Fruit fly (Drosophila melanogaster) whole organism, embryonic: ENCODE measurements around the gene spg.

ENCODE experiments used
- Adf1 ChIP-seq: fragments of 200-800 bp; sonication (Bioruptor generic); IDR thresholded peaks from 2 replicates; pipeline ENCODE4 v1.3.6; 2022; ENCODE audit warnings: missing biosample characterization, missing genetic modification characterization
- Bgb ChIP-seq: fragments of 200-800 bp; sonication (Bioruptor generic); IDR thresholded peaks from 2 replicates; pipeline ENCODE4 v1.3.6; 2022; ENCODE audit warnings: missing biosample characterization, missing genetic modification characterization; ENCODE audit not compliant: partially characterized antibody
- BtbVII ChIP-seq: fragments of 200-800 bp; sonication (Bioruptor generic); optimal IDR thresholded peaks from 3 replicates; lab custom pipeline; 2017; ENCODE audit warnings: missing biosample characterization, mild to moderate bottlenecking, missing genetic modification characterization
- CG10274 ChIP-seq: fragments of 200-800 bp; sonication (Bioruptor generic); optimal IDR thresholded peaks from 3 replicates; lab custom pipeline; 2017; ENCODE audit warnings: missing biosample characterization, mild to moderate bottlenecking, missing genetic modification characterization
- CG11093 ChIP-seq: fragments of 200-800 bp; sonication (Bioruptor generic); IDR thresholded peaks from 3 replicates; pipeline ENCODE4 v1.3.6; 2022; ENCODE audit warnings: missing biosample characterization, missing genetic modification characterization
- CG14014 ChIP-seq: fragments of 200-800 bp; sonication (Bioruptor generic); IDR thresholded peaks from 2 replicates; pipeline ENCODE4 v1.3.6; 2022; ENCODE audit warnings: missing biosample characterization, missing genetic modification characterization
- CG15514 ChIP-seq: fragments of 200-800 bp; sonication (Bioruptor generic); optimal IDR thresholded peaks from 3 replicates; lab custom pipeline; 2017; ENCODE audit warnings: missing biosample characterization, missing genetic modification characterization, mild to moderate bottlenecking, moderate library complexity, missing genetic modification reagents
- CG17186 ChIP-seq: fragments of 200-800 bp; sonication (Bioruptor generic); optimal IDR thresholded peaks from 3 replicates; lab custom pipeline; 2017; ENCODE audit warnings: missing biosample characterization, missing genetic modification reagents, missing genetic modification characterization
- CG31388 ChIP-seq: fragments of 200-800 bp; sonication (Bioruptor generic); optimal IDR thresholded peaks from 2 replicates; lab custom pipeline; 2016; ENCODE audit warnings: missing biosample characterization, missing genetic modification characterization
- CG32532 ChIP-seq: fragments of 200-800 bp; sonication (Bioruptor generic); IDR thresholded peaks from 2 replicates; pipeline ENCODE4 v1.3.6; 2022; ENCODE audit warnings: missing biosample characterization, missing genetic modification characterization
- CG3281 ChIP-seq: fragments of 200-800 bp; sonication (Bioruptor generic); optimal IDR thresholded peaks from 3 replicates; lab custom pipeline; 2017; ENCODE audit warnings: missing biosample characterization, mild to moderate bottlenecking, missing genetic modification characterization
- CG42726 ChIP-seq: fragments of 200-800 bp; sonication (Bioruptor generic); IDR thresholded peaks from 2 replicates; pipeline ENCODE4 v1.3.6; 2022; ENCODE audit warnings: missing biosample characterization, missing genetic modification characterization; ENCODE audit not compliant: partially characterized antibody
- CG5180 ChIP-seq: fragments of 200-800 bp; sonication (Bioruptor generic); optimal IDR thresholded peaks from 3 replicates; lab custom pipeline; 2017; ENCODE audit warnings: missing biosample characterization, missing genetic modification characterization, mild to moderate bottlenecking, moderate library complexity, missing genetic modification reagents
- CG6175 ChIP-seq: fragments of 200-800 bp; sonication (Bioruptor generic); IDR thresholded peaks from 3 replicates; pipeline ENCODE4 v1.3.6; 2022; ENCODE audit warnings: missing biosample characterization, missing genetic modification characterization
- CG6254 ChIP-seq: fragments of 200-800 bp; sonication (Bioruptor generic); optimal IDR thresholded peaks from 3 replicates; lab custom pipeline; 2017; ENCODE audit warnings: mild to moderate bottlenecking, missing biosample characterization, missing genetic modification reagents, missing genetic modification characterization
- CG7839 ChIP-seq: fragments of 200-800 bp; sonication (Bioruptor generic); optimal IDR thresholded peaks from 3 replicates; lab custom pipeline; 2018; ENCODE audit warnings: missing biosample characterization, mild to moderate bottlenecking, missing genetic modification characterization, moderate library complexity
- CG8478 ChIP-seq: fragments of >200 bp; optimal IDR thresholded peaks from 2 replicates; lab custom pipeline; 2018
- CG9727 ChIP-seq: fragments of 200-800 bp; sonication (Bioruptor generic); optimal IDR thresholded peaks from 3 replicates; lab custom pipeline; 2017; ENCODE audit warnings: missing biosample characterization, mild to moderate bottlenecking, missing genetic modification characterization
- Deaf1 ChIP-seq: fragments of 200-800 bp; optimal IDR thresholded peaks from 3 replicates; lab custom pipeline; 2019; ENCODE audit warnings: missing biosample characterization, mild to moderate bottlenecking, missing genetic modification characterization, moderate library complexity
- Dip3 ChIP-seq: fragments of 200-800 bp; sonication (Bioruptor generic); optimal IDR thresholded peaks from 3 replicates; lab custom pipeline; 2016; ENCODE audit warnings: missing biosample characterization, missing genetic modification characterization
- Dll ChIP-seq: fragments of 200-800 bp; sonication (Bioruptor generic); IDR thresholded peaks from 4 replicates; pipeline ENCODE4 v1.3.6; 2022; ENCODE audit warnings: missing biosample characterization, missing genetic modification characterization; ENCODE audit not compliant: partially characterized antibody
- Fer2 ChIP-seq: fragments of 200-800 bp; sonication (Bioruptor generic); optimal IDR thresholded peaks from 2 replicates; lab custom pipeline; 2018; ENCODE audit warnings: missing biosample characterization, mild to moderate bottlenecking, missing genetic modification characterization, moderate library complexity
- Med ChIP-seq: fragments of 200-800 bp; sonication (Bioruptor generic); peaks from one replicate; lab custom pipeline; 2016; ENCODE audit warnings: missing biosample characterization, missing genetic modification characterization, mild to moderate bottlenecking, inconsistent platforms, moderate library complexity
- Myb ChIP-seq: fragments of 200-800 bp; sonication (Bioruptor generic); optimal IDR thresholded peaks from 2 replicates; lab custom pipeline; 2016; ENCODE audit warnings: missing biosample characterization, missing genetic modification characterization
- NfI ChIP-seq: fragments of 200-800 bp; sonication (Bioruptor generic); optimal IDR thresholded peaks from 3 replicates; lab custom pipeline; 2018; ENCODE audit warnings: missing biosample characterization, mild to moderate bottlenecking, missing genetic modification characterization, moderate library complexity
- Sox102F ChIP-seq: fragments of 200-800 bp; sonication (Bioruptor generic); optimal IDR thresholded peaks from 2 replicates; lab custom pipeline; 2018; ENCODE audit warnings: missing biosample characterization, mild to moderate bottlenecking, missing genetic modification characterization, moderate library complexity
- Usf ChIP-seq: fragments of 200-800 bp; sonication (Bioruptor generic); optimal IDR thresholded peaks from 2 replicates; lab custom pipeline; 2017; ENCODE audit warnings: missing genotype, missing biosample characterization, missing genetic modification characterization
- amos ChIP-seq: fragments of 200-800 bp; sonication (Bioruptor generic); IDR thresholded peaks from 2 replicates; pipeline ENCODE4 v1.3.6; 2022; ENCODE audit warnings: missing biosample characterization, missing genetic modification characterization; ENCODE audit not compliant: partially characterized antibody
- bbx ChIP-seq: fragments of 200-800 bp; sonication (Bioruptor generic); IDR thresholded peaks from 2 replicates; pipeline ENCODE4 v1.3.6; 2022; ENCODE audit warnings: missing biosample characterization, missing genetic modification characterization; ENCODE audit not compliant: partially characterized antibody
- chinmo ChIP-seq: fragments of 200-800 bp; sonication (Bioruptor generic); IDR thresholded peaks from 4 replicates; pipeline ENCODE4 v1.3.6; 2022; ENCODE audit warnings: missing biosample characterization, missing genetic modification characterization; ENCODE audit not compliant: partially characterized antibody
- chm ChIP-seq: fragments of 200-800 bp; sonication (Bioruptor generic); IDR thresholded peaks from 2 replicates; pipeline ENCODE4 v1.3.6; 2022; ENCODE audit warnings: missing biosample characterization, missing genetic modification characterization
- ci ChIP-seq: fragments of 200-800 bp; sonication (Bioruptor generic); IDR thresholded peaks from 3 replicates; pipeline ENCODE4 v1.3.6; 2022; ENCODE audit warnings: missing biosample characterization, missing genetic modification characterization
- disco-r ChIP-seq: fragments of 200-800 bp; sonication (Bioruptor generic); optimal IDR thresholded peaks from 2 replicates; lab custom pipeline; 2016; ENCODE audit warnings: missing biosample characterization, missing genetic modification characterization
- dmrt11E ChIP-seq: fragments of 200-800 bp; sonication (Bioruptor generic); optimal IDR thresholded peaks from 3 replicates; lab custom pipeline; 2018; ENCODE audit warnings: missing biosample characterization, mild to moderate bottlenecking, missing genetic modification characterization, moderate library complexity
- hkb ChIP-seq, 2 experiments: fragments of 200-800 bp in 1 of 2; fragments of >200 bp in 1 of 2; sonication (Bioruptor generic) in 1 of 2; IDR thresholded peaks in 1 of 2; optimal IDR thresholded peaks in 1 of 2; 2 replicates each; pipeline versions ENCODE4 v1.3.6 to Lab custom; 2017 to 2022; ENCODE audit warnings: missing biosample characterization in 1 of 2, missing genetic modification characterization in 1 of 2
- hth ChIP-seq: fragments of >200 bp; optimal IDR thresholded peaks from 2 replicates; lab custom pipeline; 2017; ENCODE audit warnings: inconsistent platforms
- inv ChIP-seq: fragments of 200-800 bp; sonication (Bioruptor generic); IDR thresholded peaks from 2 replicates; pipeline ENCODE4 v1.3.6; 2022; ENCODE audit warnings: missing biosample characterization, missing genetic modification characterization; ENCODE audit not compliant: partially characterized antibody
- jigr1 ChIP-seq: fragments of 200-800 bp; sonication (Bioruptor generic); IDR thresholded peaks from 3 replicates; pipeline ENCODE4 v1.3.6; 2022; ENCODE audit warnings: missing biosample characterization, missing genetic modification characterization
- mam ChIP-seq: fragments of 200-800 bp; sonication (Bioruptor generic); optimal IDR thresholded peaks from 3 replicates; lab custom pipeline; 2016; ENCODE audit warnings: missing biosample characterization, missing genetic modification characterization
- nerfin-2 ChIP-seq: fragments of 200-800 bp; sonication (Bioruptor generic); IDR thresholded peaks from 2 replicates; pipeline ENCODE4 v1.3.6; 2022; ENCODE audit warnings: missing biosample characterization, missing genetic modification characterization; ENCODE audit not compliant: partially characterized antibody
- nom ChIP-seq: fragments of 200-800 bp; sonication (Bioruptor generic); optimal IDR thresholded peaks from 2 replicates; lab custom pipeline; 2017; ENCODE audit warnings: missing biosample characterization, missing genetic modification characterization, mild to moderate bottlenecking, moderate library complexity, missing genetic modification reagents
- odd ChIP-seq: fragments of 200-800 bp; sonication (Bioruptor generic); optimal IDR thresholded peaks from 2 replicates; lab custom pipeline; 2017; ENCODE audit warnings: missing biosample characterization, mild to moderate bottlenecking, missing genetic modification characterization
- sens ChIP-seq: fragments of 200-800 bp; sonication (Bioruptor generic); peaks from one replicate; lab custom pipeline; 2016; ENCODE audit warnings: missing biosample characterization, missing genetic modification characterization
- sima ChIP-seq: fragments of 200-800 bp; sonication (Bioruptor generic); optimal IDR thresholded peaks from 2 replicates; lab custom pipeline; 2016; ENCODE audit warnings: missing biosample characterization, missing genetic modification characterization
- slbo ChIP-seq: fragments of 200-800 bp; sonication (Bioruptor generic); IDR thresholded peaks from 2 replicates; pipeline ENCODE4 v1.3.6; 2022; ENCODE audit warnings: missing biosample characterization, missing genetic modification characterization
- unpg ChIP-seq: fragments of 200-800 bp; sonication (Bioruptor generic); optimal IDR thresholded peaks from 3 replicates; lab custom pipeline; 2018; ENCODE audit warnings: missing biosample characterization, mild to moderate bottlenecking, missing genetic modification characterization, moderate library complexity
- vvl ChIP-seq: fragments of 200-800 bp; sonication (Bioruptor generic); IDR thresholded peaks from 2 replicates; pipeline ENCODE4 v1.3.6; 2022; ENCODE audit warnings: missing biosample characterization, missing genetic modification characterization
- zfh1 ChIP-seq: fragments of 200-800 bp; sonication (Bioruptor generic); IDR thresholded peaks from 3 replicates; pipeline ENCODE4 v1.3.6; 2022; ENCODE audit warnings: missing biosample characterization, missing genetic modification characterization

Gene spg

DNA sequence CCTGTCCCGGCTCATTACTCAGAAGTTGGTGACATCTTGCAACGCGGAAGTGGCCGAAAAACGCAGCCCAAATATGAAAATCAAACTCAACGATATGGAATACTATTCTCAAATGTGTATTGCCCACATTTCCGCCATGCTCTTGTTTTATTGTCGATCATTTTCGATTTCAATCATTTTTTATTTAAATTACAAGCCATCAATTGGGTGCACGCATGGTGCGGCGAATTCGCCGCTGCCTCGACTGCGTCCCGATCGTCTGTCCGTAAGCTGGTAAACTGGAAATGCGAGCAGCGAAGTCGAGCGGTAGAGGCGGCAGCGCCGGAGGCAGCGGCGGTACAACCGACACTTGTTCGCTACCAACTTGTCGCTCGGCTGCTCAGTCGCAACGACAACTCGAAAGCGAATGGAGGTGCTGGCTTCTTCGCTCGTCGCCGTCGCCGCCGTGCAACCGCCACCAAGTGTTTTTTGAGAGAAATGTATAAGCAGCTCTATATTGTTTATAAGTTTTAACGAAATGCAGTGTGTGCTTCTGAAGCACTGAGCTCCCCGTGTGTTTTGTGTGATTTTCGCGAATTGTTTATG lies 46.5 kb downstream of the spg start:
- TF ChIP-seq vvl, result peak; percentile 35; the same call in 1 of the 2 replicates
- peak; percentile 11 for TF ChIP-seq CG15514 (GFP tag; lab: Kevin White, UChicago)
- no peak for TF ChIP-seq disco-r
- 0 out of 2 replicates have a peak, but pooled peaks have one; percentile 30 for TF ChIP-seq CG32532 (GFP tag; lab: Robert Waterston, UW)
- TF ChIP-seq Myb (GFP tag; lab: Kevin White, UChicago), result no peak
- TF ChIP-seq Bgb (GFP tag; lab: Robert Waterston, UW), result peak; percentile 27; the same call in 1 of the 2 replicates
- TF ChIP-seq slbo, result 0 out of 2 replicates have a peak, but pooled peaks have one; percentile 5
- no peak for TF ChIP-seq Usf (GFP tag; lab: Kevin White, UChicago)
- 0 out of 4 replicates have a peak, but pooled peaks have one; percentile 36 for TF ChIP-seq Dll (GFP tag; lab: Robert Waterston, UW)
- TF ChIP-seq nom, result peak; percentile 45
- no peak for TF ChIP-seq CG9727 (GFP tag; lab: Kevin White, UChicago)
- TF ChIP-seq Fer2, result no peak
- peak; percentile 100 for TF ChIP-seq CG5180 (GFP tag; lab: Kevin White, UChicago)
- no peak for TF ChIP-seq Sox102F (GFP tag; lab: Kevin White, UChicago)
- peak; percentile 18; the same call in 1 of the 2 replicates for TF ChIP-seq CG14014 (GFP tag; lab: Robert Waterston, UW)
- TF ChIP-seq nerfin-2 (GFP tag; lab: Robert Waterston, UW), result 0 out of 2 replicates have a peak, but pooled peaks have one; percentile 21
- TF ChIP-seq CG8478 (lab: Kevin White, UChicago), result no peak
- peak; percentile 80 for TF ChIP-seq Deaf1
- TF ChIP-seq hth (lab: Kevin White, UChicago), result no peak
- TF ChIP-seq Dip3 (GFP tag; lab: Kevin White, UChicago), result no peak
- no peak for TF ChIP-seq CG6254 (GFP tag; lab: Kevin White, UChicago)
- peak; percentile 48; the same call in 1 of the 3 replicates for TF ChIP-seq CG6175 (GFP tag; lab: Robert Waterston, UW)
- TF ChIP-seq CG10274 (GFP tag; lab: Kevin White, UChicago), result peak; percentile 37
- no peak for TF ChIP-seq CG31388
- TF ChIP-seq unpg (GFP tag; lab: Kevin White, UChicago), result no peak
- peak; percentile 52 for TF ChIP-seq sens (GFP tag; lab: Kevin White, UChicago)
- no peak for TF ChIP-seq inv (GFP tag; lab: Robert Waterston, UW)
- no peak for TF ChIP-seq CG11093 (GFP tag; lab: Robert Waterston, UW)
- no peak for TF ChIP-seq CG3281
- peak; percentile 92 for TF ChIP-seq Adf1 (GFP tag; lab: Robert Waterston, UW)
- TF ChIP-seq bbx (GFP tag; lab: Robert Waterston, UW), result peak; percentile 54
- peak; percentile 9 for TF ChIP-seq CG7839 (tag; lab: Kevin White, UChicago)
- no peak for TF ChIP-seq CG17186 (GFP tag; lab: Kevin White, UChicago)
- no peak for TF ChIP-seq BtbVII (GFP tag; lab: Kevin White, UChicago)
- peak; percentile 5 for TF ChIP-seq mam
- TF ChIP-seq CG42726 (GFP tag; lab: Robert Waterston, UW), result 0 out of 2 replicates have a peak, but pooled peaks have one; percentile 22
- TF ChIP-seq Med (GFP tag; lab: Kevin White, UChicago), result peak; percentile 74
- peak; percentile 24; the same call in 1 of the 3 replicates for TF ChIP-seq zfh1
- TF ChIP-seq NfI (GFP tag; lab: Kevin White, UChicago), result no peak
- TF ChIP-seq ci (GFP tag; lab: Robert Waterston, UW), result peak; percentile 53; the same call in 2 of the 3 replicates
- peak; percentile 70; the same call in 2 of the 4 replicates for TF ChIP-seq chinmo (GFP tag; lab: Robert Waterston, UW)
- TF ChIP-seq jigr1 (GFP tag; lab: Robert Waterston, UW), result no peak
- TF ChIP-seq sima, result no peak
- TF ChIP-seq amos (GFP tag; lab: Robert Waterston, UW), result peak; percentile 29; the same call in 1 of the 2 replicates
- no peak for TF ChIP-seq dmrt11E (tag; lab: Kevin White, UChicago)
- peak; percentile 10 for TF ChIP-seq odd (GFP tag; lab: Kevin White, UChicago)
- peak; percentile 68 for TF ChIP-seq chm (GFP tag; lab: Robert Waterston, UW)
- no peak for TF ChIP-seq hkb (optimal IDR thresholded peaks at IDR 0.05; lab: Kevin White, UChicago)
- peak; percentile 35; the same call in 1 of the 2 replicates for TF ChIP-seq hkb (GFP tag; IDR thresholded peaks at IDR 0.05; lab: Robert Waterston, UW)
